Fruit fly (Drosophila melanogaster) whole organism, embryonic: ENCODE data around the gene CaMKI.

Experiments used
- ATbp ChIP-seq: fragments of 200-800 bp; sonication (Bioruptor generic); optimal IDR thresholded peaks from 2 replicates; lab custom pipeline; 2017; ENCODE audit warnings: missing biosample characterization, mild to moderate bottlenecking, missing genetic modification characterization, missing genetic modification reagents
- BEAF-32 ChIP-seq: fragments of 200-800 bp; sonication (Bioruptor generic); optimal IDR thresholded peaks from 3 replicates; lab custom pipeline; 2017; ENCODE audit warnings: missing biosample characterization, missing genetic modification characterization, mild to moderate bottlenecking, moderate library complexity, missing genetic modification reagents
- CG10431 ChIP-seq: fragments of 200-800 bp; sonication (Bioruptor generic); optimal IDR thresholded peaks from 3 replicates; lab custom pipeline; 2018; ENCODE audit warnings: missing biosample characterization, mild to moderate bottlenecking, missing genetic modification characterization
- CG10565 ChIP-seq: fragments of 200-800 bp; sonication (Bioruptor generic); optimal IDR thresholded peaks from 3 replicates; lab custom pipeline; 2016; ENCODE audit warnings: missing biosample characterization, mild to moderate bottlenecking, missing genetic modification characterization
- CG10959 ChIP-seq: fragments of 200-800 bp; sonication (Bioruptor generic); IDR thresholded peaks from 2 replicates; pipeline ENCODE4 v1.3.6; 2022; ENCODE audit warnings: missing biosample characterization, missing genetic modification characterization
- CG10979 ChIP-seq: fragments of 200-800 bp; sonication (Bioruptor generic); optimal IDR thresholded peaks from 2 replicates; lab custom pipeline; 2018; ENCODE audit warnings: missing biosample characterization, mild to moderate bottlenecking, missing genetic modification characterization, moderate library complexity
- CG13287 ChIP-seq: fragments of 200-800 bp; sonication (Bioruptor generic); IDR thresholded peaks from 2 replicates; pipeline ENCODE4 v1.3.6; 2022; ENCODE audit warnings: missing biosample characterization, missing genetic modification characterization; ENCODE audit not compliant: partially characterized antibody
- CG14014 ChIP-seq: fragments of 200-800 bp; sonication (Bioruptor generic); IDR thresholded peaks from 2 replicates; pipeline ENCODE4 v1.3.6; 2022; ENCODE audit warnings: missing biosample characterization, missing genetic modification characterization
- CG14965 ChIP-seq: fragments of 200-800 bp; sonication (Bioruptor generic); optimal IDR thresholded peaks from 2 replicates; lab custom pipeline; 2016; ENCODE audit warnings: missing biosample characterization, missing genetic modification characterization, borderline replicate concordance
- CG16813 ChIP-seq: fragments of 200-800 bp; sonication (Bioruptor generic); IDR thresholded peaks from 3 replicates; pipeline ENCODE4 v1.3.6; 2022; ENCODE audit warnings: missing biosample characterization, missing genetic modification characterization; ENCODE audit not compliant: partially characterized antibody
- CG16815 ChIP-seq: fragments of 200-800 bp; sonication (Bioruptor generic); optimal IDR thresholded peaks from 3 replicates; lab custom pipeline; 2017; ENCODE audit warnings: missing biosample characterization, mild to moderate bottlenecking, missing genetic modification characterization
- CG17568 ChIP-seq: fragments of 200-800 bp; sonication (Bioruptor generic); optimal IDR thresholded peaks from 2 replicates; lab custom pipeline; 2018; ENCODE audit warnings: missing biosample characterization, mild to moderate bottlenecking, missing genetic modification characterization, moderate library complexity
- CG17802 ChIP-seq: fragments of 200-800 bp; sonication (Bioruptor generic); optimal IDR thresholded peaks from 2 replicates; lab custom pipeline; 2018; ENCODE audit warnings: missing biosample characterization, mild to moderate bottlenecking, missing genetic modification characterization, moderate library complexity
- CG18011 ChIP-seq: fragments of 200-800 bp; sonication (Bioruptor generic); optimal IDR thresholded peaks from 2 replicates; lab custom pipeline; 2017; ENCODE audit warnings: missing biosample characterization, missing genetic modification characterization, mild to moderate bottlenecking, moderate library complexity, missing genotype
- CG18476 ChIP-seq: fragments of 200-800 bp; sonication (Bioruptor generic); optimal IDR thresholded peaks from 2 replicates; lab custom pipeline; 2016; ENCODE audit warnings: missing biosample characterization, mild to moderate bottlenecking, missing genetic modification characterization
- CG2120 ChIP-seq: fragments of 200-800 bp; sonication (Bioruptor generic); optimal IDR thresholded peaks from 3 replicates; lab custom pipeline; 2016; ENCODE audit warnings: missing biosample characterization, missing genetic modification characterization
- CG2712 ChIP-seq: fragments of 200-800 bp; optimal IDR thresholded peaks from 3 replicates; lab custom pipeline; 2019; ENCODE audit warnings: missing biosample characterization, mild to moderate bottlenecking, missing genetic modification characterization, moderate library complexity
- CG2889 ChIP-seq: fragments of 200-800 bp; sonication (Bioruptor generic); IDR thresholded peaks from 3 replicates; pipeline ENCODE4 v1.3.6; 2022; ENCODE audit warnings: missing biosample characterization, missing genetic modification characterization
- CG31388 ChIP-seq: fragments of 200-800 bp; sonication (Bioruptor generic); optimal IDR thresholded peaks from 2 replicates; lab custom pipeline; 2016; ENCODE audit warnings: missing biosample characterization, missing genetic modification characterization
- CG34224 ChIP-seq: fragments of 200-800 bp; sonication (Bioruptor generic); IDR thresholded peaks from 3 replicates; pipeline ENCODE4 v1.3.6; 2022; ENCODE audit warnings: missing biosample characterization, missing genetic modification characterization; ENCODE audit not compliant: partially characterized antibody
- CG6765 ChIP-seq: fragments of 200-800 bp; sonication (Bioruptor generic); optimal IDR thresholded peaks from 3 replicates; lab custom pipeline; 2017; ENCODE audit warnings: missing biosample characterization, mild to moderate bottlenecking, missing genetic modification characterization
- CG7357 ChIP-seq: fragments of 200-800 bp; sonication (Bioruptor generic); IDR thresholded peaks from 3 replicates; pipeline ENCODE4 v1.3.6; 2022; ENCODE audit warnings: missing biosample characterization, missing genetic modification characterization
- CG7745 ChIP-seq: fragments of 200-800 bp; sonication (Bioruptor generic); optimal IDR thresholded peaks from 2 replicates; lab custom pipeline; 2018; ENCODE audit warnings: missing biosample characterization, mild to moderate bottlenecking, missing genetic modification characterization, moderate library complexity
- CG7786 ChIP-seq: fragments of 200-800 bp; sonication (Bioruptor generic); optimal IDR thresholded peaks from 2 replicates; lab custom pipeline; 2016; ENCODE audit warnings: missing biosample characterization, missing genetic modification characterization
- CG9876 ChIP-seq: fragments of 200-800 bp; sonication (Bioruptor generic); optimal IDR thresholded peaks from 2 replicates; lab custom pipeline; 2016; ENCODE audit warnings: missing biosample characterization, missing genetic modification characterization
- CHES-1-like ChIP-seq: fragments of 200-800 bp; sonication (Bioruptor generic); optimal IDR thresholded peaks from 2 replicates; lab custom pipeline; 2016; ENCODE audit warnings: missing biosample characterization, missing genetic modification characterization
- Dek ChIP-seq: fragments of 200-800 bp; sonication (Bioruptor generic); optimal IDR thresholded peaks from 3 replicates; lab custom pipeline; 2019; ENCODE audit warnings: missing biosample characterization, mild to moderate bottlenecking, missing genetic modification characterization, moderate library complexity
- Hey ChIP-seq: fragments of 200-800 bp; sonication (Bioruptor generic); optimal IDR thresholded peaks from 3 replicates; lab custom pipeline; 2018; ENCODE audit warnings: missing biosample characterization, mild to moderate bottlenecking, missing genetic modification characterization
- Hmr ChIP-seq: fragments of 200-800 bp; sonication (Bioruptor generic); optimal IDR thresholded peaks from 3 replicates; lab custom pipeline; 2017; ENCODE audit warnings: mild to moderate bottlenecking, missing biosample characterization, missing genetic modification reagents, missing genetic modification characterization
- MBD-R2 ChIP-seq: fragments of 200-800 bp; sonication (Bioruptor generic); IDR thresholded peaks from 2 replicates; pipeline ENCODE4 v1.3.6; 2022; ENCODE audit warnings: missing biosample characterization, missing genetic modification characterization
- MTF-1 ChIP-seq: fragments of 200-800 bp; sonication (Bioruptor generic); optimal IDR thresholded peaks from 2 replicates; lab custom pipeline; 2018; ENCODE audit warnings: missing biosample characterization, mild to moderate bottlenecking, missing genetic modification characterization, borderline replicate concordance
- Nf-YC ChIP-seq: fragments of 200-800 bp; optimal IDR thresholded peaks from 3 replicates; lab custom pipeline; 2019; ENCODE audit warnings: missing biosample characterization, mild to moderate bottlenecking, missing genetic modification characterization, moderate library complexity
- Scr ChIP-seq: fragments of 200-800 bp; sonication (Bioruptor generic); IDR thresholded peaks from 2 replicates; pipeline ENCODE4 v1.3.6; 2022; ENCODE audit warnings: missing biosample characterization, missing genetic modification characterization; ENCODE audit not compliant: partially characterized antibody
- Sry-δ ChIP-seq: fragments of 200-800 bp; sonication (Bioruptor generic); optimal IDR thresholded peaks from 2 replicates; lab custom pipeline; 2016; ENCODE audit warnings: missing biosample characterization, missing genetic modification characterization
- Taf1 ChIP-seq: fragments of 200-800 bp; sonication (Bioruptor generic); IDR thresholded peaks from 2 replicates; pipeline ENCODE4 v1.3.6; 2022; ENCODE audit warnings: missing biosample characterization, missing genetic modification characterization
- ato ChIP-seq: fragments of 200-800 bp; sonication (Bioruptor generic); IDR thresholded peaks from 2 replicates; pipeline ENCODE4 v1.3.6; 2022; ENCODE audit warnings: missing biosample characterization, missing genetic modification characterization; ENCODE audit not compliant: partially characterized antibody
- bigmax ChIP-seq: fragments of 200-800 bp; sonication (Bioruptor generic); optimal IDR thresholded peaks from 2 replicates; lab custom pipeline; 2018; ENCODE audit warnings: missing biosample characterization, mild to moderate bottlenecking, missing genetic modification characterization
- caup ChIP-seq: fragments of 200-800 bp; sonication (Bioruptor generic); optimal IDR thresholded peaks from 3 replicates; lab custom pipeline; 2017; ENCODE audit warnings: missing biosample characterization, mild to moderate bottlenecking, missing genetic modification characterization, moderate library complexity; ENCODE audit not compliant: severe bottlenecking
- ci ChIP-seq: fragments of 200-800 bp; sonication (Bioruptor generic); IDR thresholded peaks from 3 replicates; pipeline ENCODE4 v1.3.6; 2022; ENCODE audit warnings: missing biosample characterization, missing genetic modification characterization
- disco-r ChIP-seq: fragments of 200-800 bp; sonication (Bioruptor generic); optimal IDR thresholded peaks from 2 replicates; lab custom pipeline; 2016; ENCODE audit warnings: missing biosample characterization, missing genetic modification characterization
- fd64A ChIP-seq: fragments of 200-800 bp; sonication (Bioruptor generic); optimal IDR thresholded peaks from 3 replicates; lab custom pipeline; 2018; ENCODE audit warnings: missing biosample characterization, mild to moderate bottlenecking, missing genetic modification characterization
- fd96Cb ChIP-seq: fragments of 200-800 bp; sonication (Bioruptor generic); optimal IDR thresholded peaks from 2 replicates; lab custom pipeline; 2018; ENCODE audit warnings: missing biosample characterization, mild to moderate bottlenecking, missing genetic modification characterization, moderate library complexity
- gcm ChIP-seq: fragments of 200-800 bp; sonication (Bioruptor generic); optimal IDR thresholded peaks from 2 replicates; lab custom pipeline; 2019; ENCODE audit warnings: missing biosample characterization, mild to moderate bottlenecking, missing genetic modification characterization, moderate library complexity
- ken ChIP-seq: fragments of 200-800 bp; sonication (Bioruptor generic); IDR thresholded peaks from 3 replicates; pipeline ENCODE4 v1.3.6; 2022; ENCODE audit warnings: missing biosample characterization, missing genetic modification characterization
- nerfin-2 ChIP-seq: fragments of 200-800 bp; sonication (Bioruptor generic); IDR thresholded peaks from 2 replicates; pipeline ENCODE4 v1.3.6; 2022; ENCODE audit warnings: missing biosample characterization, missing genetic modification characterization; ENCODE audit not compliant: partially characterized antibody
- sens ChIP-seq: fragments of 200-800 bp; sonication (Bioruptor generic); peaks from one replicate; lab custom pipeline; 2016; ENCODE audit warnings: missing biosample characterization, missing genetic modification characterization
- toy ChIP-seq: fragments of 200-800 bp; sonication (Bioruptor generic); IDR thresholded peaks from 2 replicates; pipeline ENCODE4 v1.3.6; 2022; ENCODE audit warnings: missing biosample characterization, missing genetic modification characterization

Gene CaMKI

dm6 chr4:487480-487879 is 42.2 kb downstream of the CaMKI start (continued):
- TF ChIP-seq fd64A (no peak), CG7786 (no peak), ci (peak; percentile 11; the same call in 1 of the 3 replicates), fd96Cb (tag; lab: Kevin White, UChicago) (no peak), CG31388 (GFP tag; lab: Kevin White, UChicago) (no peak), CG10979 (peak; percentile 35), CG2712 (peak; percentile 3), CG10431 (GFP tag; lab: Kevin White, UChicago) (peak; percentile 30), bigmax (GFP tag; lab: Kevin White, UChicago) (no peak), CG6765 (GFP tag; lab: Kevin White, UChicago) (no peak), CG16813 (GFP tag; lab: Robert Waterston, UW) (no peak), sens (GFP tag; lab: Kevin White, UChicago) (peak; percentile 67), CG13287 (GFP tag; lab: Robert Waterston, UW) (no peak)

- TF ChIP-seq ato (GFP tag; lab: Robert Waterston, UW) = no peak
- no peak for TF ChIP-seq MTF-1 (GFP tag; lab: Kevin White, UChicago)
- TF ChIP-seq caup = peak; percentile 56
- no peak for TF ChIP-seq CG18011 (GFP tag; lab: Kevin White, UChicago)
- TF ChIP-seq Dek (tag; lab: Kevin White, UChicago) = peak; percentile 49
- no peak for TF ChIP-seq nerfin-2 (GFP tag; lab: Robert Waterston, UW)
- TF ChIP-seq Hmr = peak; percentile 77
- no peak; the same call in 2 of the 3 replicates for TF ChIP-seq ken
- TF ChIP-seq ATbp (GFP tag; lab: Kevin White, UChicago) = peak; percentile 65
- TF ChIP-seq CG7357 (GFP tag; lab: Robert Waterston, UW) = no peak; the same call in 2 of the 3 replicates
- TF ChIP-seq CG18476 (GFP tag; lab: Kevin White, UChicago) = no peak
- no peak for TF ChIP-seq BEAF-32
- peak; percentile 63 for TF ChIP-seq CG14014 (GFP tag; lab: Robert Waterston, UW)
- TF ChIP-seq Nf-YC (tag; lab: Kevin White, UChicago) = peak; percentile 46
- TF ChIP-seq Taf1 (GFP tag; lab: Robert Waterston, UW) = no peak
- no peak for TF ChIP-seq CG34224
- no peak for TF ChIP-seq CG10565
- peak; percentile 57 for TF ChIP-seq CG10979
- peak; percentile 16 for TF ChIP-seq gcm (GFP tag; lab: Kevin White, UChicago)
- no peak for TF ChIP-seq CG14965 (GFP tag; lab: Kevin White, UChicago)
- peak; percentile 0 for TF ChIP-seq CG7745 (tag; lab: Kevin White, UChicago)
- TF ChIP-seq toy (GFP tag; lab: Robert Waterston, UW) = no peak
- TF ChIP-seq CHES-1-like (GFP tag; lab: Kevin White, UChicago) = peak; percentile 46
- no peak for TF ChIP-seq Scr (GFP tag; lab: Robert Waterston, UW)
- no peak for TF ChIP-seq CG17802 (tag; lab: Kevin White, UChicago)
- TF ChIP-seq disco-r (GFP tag; lab: Kevin White, UChicago) = peak; percentile 25
- TF ChIP-seq MBD-R2 (GFP tag; lab: Robert Waterston, UW) = peak; percentile 48; the same call in 1 of the 2 replicates
- no peak for TF ChIP-seq Hey
- TF ChIP-seq CG2120 (GFP tag; lab: Kevin White, UChicago) = peak; percentile 83
- no peak for TF ChIP-seq CG10959 (GFP tag; lab: Robert Waterston, UW)
- no peak for TF ChIP-seq CG17568 (GFP tag; lab: Kevin White, UChicago)
- TF ChIP-seq CG16815 (GFP tag; lab: Kevin White, UChicago) = peak; percentile 56
- no peak; the same call in 2 of the 3 replicates for TF ChIP-seq CG2889
- peak; percentile 20 for TF ChIP-seq CG9876 (GFP tag; lab: Kevin White, UChicago)
- peak; percentile 22 for TF ChIP-seq Sry-δ (GFP tag; lab: Kevin White, UChicago)
Observed at dm6 chr4:488828-489560, 43.7 kb downstream of the CaMKI start, which contains the start of gene Asator. TSS of gene Asator (minus strand) at chr4:488994.
